Worm (Caenorhabditis elegans): ENCODE results near the gene Y32G9A.3.

DNA sequence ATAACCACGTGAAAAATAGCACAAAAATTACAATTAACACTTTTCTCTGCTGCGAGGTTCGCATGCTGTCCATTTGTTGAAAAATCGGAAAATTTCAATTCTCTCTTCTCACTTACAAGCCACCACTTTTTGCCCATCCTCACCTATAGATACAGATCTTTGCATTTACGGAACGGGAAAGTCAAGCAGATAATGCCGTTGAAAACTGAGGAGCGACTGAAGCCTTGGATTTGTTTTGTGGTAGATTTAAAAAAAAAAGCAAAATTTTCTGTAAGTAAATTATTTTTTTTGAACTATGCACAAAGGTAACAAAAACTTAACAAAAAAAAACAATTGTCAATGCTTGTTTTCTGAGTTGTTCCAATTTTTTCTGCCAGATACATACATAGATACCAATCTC lies 14.3 kb downstream of the Y32G9A.3 start, which contains the start of gene T06A1.1:
- TF ChIP-seq elt-3 (tag; optimal IDR thresholded peaks at IDR 0.05): no peak
- no peak for TF ChIP-seq C04F5.9 (tag; optimal IDR thresholded peaks at IDR 0.05)
- no peak for TF ChIP-seq ztf-4 (tag; optimal IDR thresholded peaks at IDR 0.05)
- TF ChIP-seq rnt-1 (tag; optimal IDR thresholded peaks at IDR 0.05): no peak
- TF ChIP-seq zag-1 (tag; optimal IDR thresholded peaks at IDR 0.05): no peak
- no peak for TF ChIP-seq nhr-76 (tag; optimal IDR thresholded peaks at IDR 0.05)
- no peak for TF ChIP-seq nhr-85 (tag)
- TF ChIP-seq lin-13 (GFP tag; optimal IDR thresholded peaks at IDR 0.05): no peak

Measured in whole organism, L1 larva.